Worm (Caenorhabditis elegans) whole organism, L1 larva: ENCODE measurements around the gene F58A4.1.

Experiments
- C04F5.9 ChIP-seq: sonication (generic microtip); optimal IDR thresholded peaks from 2 replicates; lab custom pipeline; 2016; ENCODE audit warnings: missing genetic modification characterization, missing compliant biosample characterization
- F16B12.6 ChIP-seq: fragments of 150-350 bp; optimal IDR thresholded peaks from 2 replicates; lab custom pipeline; 2014; ENCODE audit warnings: missing biosample characterization, missing genetic modification characterization
- Y116A8C.19 ChIP-seq: sonication (generic microtip); optimal IDR thresholded peaks from 2 replicates; lab custom pipeline; 2016; ENCODE audit warnings: missing compliant biosample characterization, missing genetic modification characterization, borderline replicate concordance
- alr-1 ChIP-seq: fragments of 200-800 bp; sonication (Bioruptor generic); optimal IDR thresholded peaks from 2 replicates; lab custom pipeline; 2018; ENCODE audit warnings: borderline replicate concordance, mild to moderate bottlenecking, missing genetic modification characterization, missing compliant biosample characterization
- aly-2 ChIP-seq: fragments of 150-350 bp; optimal IDR thresholded peaks from 2 replicates; lab custom pipeline; 2014; ENCODE audit warnings: missing biosample characterization, missing genetic modification characterization
- ama-1 ChIP-seq: fragments of 150-350 bp; optimal IDR thresholded peaks from 2 replicates; lab custom pipeline; 2014
- ceh-63 ChIP-seq: fragments of 200-800 bp; sonication (Bioruptor generic); optimal IDR thresholded peaks from 2 replicates; lab custom pipeline; 2018; ENCODE audit warnings: mild to moderate bottlenecking, missing genetic modification characterization, missing compliant biosample characterization
- ceh-90 ChIP-seq: sonication (generic microtip); optimal IDR thresholded peaks from 2 replicates; lab custom pipeline; 2016; ENCODE audit warnings: missing genetic modification characterization, missing compliant biosample characterization
- dpl-1 ChIP-seq, 3 experiments: fragments of 150-350 bp in 2 of 3; sonication (generic microtip) in 1 of 3; optimal IDR thresholded peaks; 2 replicates each; lab custom pipeline; 2014 to 2017; ENCODE audit warnings: missing biosample characterization in 3 of 3, missing genetic modification characterization in 3 of 3, missing genetic modification reagents in 3 of 3
- dsc-1 ChIP-seq: sonication (generic microtip); optimal IDR thresholded peaks from 2 replicates; lab custom pipeline; 2016; ENCODE audit warnings: mild to moderate bottlenecking, missing genetic modification characterization, missing compliant biosample characterization
- elt-2 ChIP-seq: sonication (generic microtip); optimal IDR thresholded peaks from 2 replicates; lab custom pipeline; 2016; ENCODE audit warnings: missing genetic modification characterization, mild to moderate bottlenecking, inconsistent platforms, missing compliant biosample characterization, missing genetic modification reagents
- elt-3 ChIP-seq, 6 experiments: fragments of 150-350 bp in 1 of 6; sonication (generic microtip); optimal IDR thresholded peaks; 2 replicates each; lab custom pipeline; 2017 to 2018; ENCODE audit warnings: missing biosample characterization in 6 of 6, missing genetic modification characterization in 6 of 6, inconsistent platforms in 1 of 6
- fkh-10 ChIP-seq: sonication (generic microtip); optimal IDR thresholded peaks from 2 replicates; lab custom pipeline; 2017; ENCODE audit warnings: missing biosample characterization, missing genetic modification reagents, missing genetic modification characterization
- fkh-4 ChIP-seq: sonication (generic microtip); optimal IDR thresholded peaks from 2 replicates; lab custom pipeline; 2016; ENCODE audit warnings: missing compliant biosample characterization, missing genetic modification characterization, borderline replicate concordance
- hlh-17 ChIP-seq: fragments of 200-800 bp; sonication (Bioruptor generic); optimal IDR thresholded peaks from 2 replicates; lab custom pipeline; 2018; ENCODE audit warnings: missing genetic modification characterization, mild to moderate bottlenecking, missing compliant biosample characterization, moderate library complexity, borderline replicate concordance
- hpl-2 ChIP-seq: fragments of 150-350 bp; optimal IDR thresholded peaks from 2 replicates; lab custom pipeline; 2014; ENCODE audit warnings: missing biosample characterization, missing genetic modification reagents, missing genetic modification characterization
- irx-1 ChIP-seq: sonication (generic microtip); optimal IDR thresholded peaks from 2 replicates; lab custom pipeline; 2016; ENCODE audit warnings: missing genetic modification characterization, missing compliant biosample characterization
- lin-14 ChIP-seq: fragments of 200-800 bp; sonication (Bioruptor generic); optimal IDR thresholded peaks from 2 replicates; lab custom pipeline; 2018; ENCODE audit warnings: mild to moderate bottlenecking, missing genetic modification characterization, moderate library complexity, missing compliant biosample characterization
- lin-15B ChIP-seq: fragments of 150-350 bp; sonication (generic microtip); optimal IDR thresholded peaks from 3 replicates; lab custom pipeline; 2014; ENCODE audit warnings: missing biosample characterization, missing genetic modification characterization
- lir-3 ChIP-seq: sonication (generic microtip); optimal IDR thresholded peaks from 2 replicates; lab custom pipeline; 2016; ENCODE audit warnings: mild to moderate bottlenecking, missing genetic modification characterization, moderate library complexity, missing compliant biosample characterization; ENCODE audit not compliant: poor library complexity
- lsy-2 ChIP-seq, 2 experiments: fragments of 150-350 bp; optimal IDR thresholded peaks; 2 replicates each; lab custom pipeline; 2014; ENCODE audit warnings: missing biosample characterization in 2 of 2, missing genetic modification characterization in 2 of 2
- mab-9 ChIP-seq: fragments of 200-800 bp; sonication (Bioruptor generic); IDR thresholded peaks from 2 replicates; pipeline ENCODE4 v1.3.6; 2022; ENCODE audit warnings: missing genetic modification reagents, missing genetic modification characterization, missing compliant biosample characterization
- mdl-1 ChIP-seq, 2 experiments: fragments of 150-350 bp; optimal IDR thresholded peaks; 2 replicates each; lab custom pipeline; 2014 to 2017; ENCODE audit warnings: missing biosample characterization in 2 of 2, missing genetic modification characterization in 2 of 2, inconsistent platforms in 1 of 2
- nhr-11 ChIP-seq: fragments of 150-350 bp; optimal IDR thresholded peaks from 2 replicates; lab custom pipeline; 2014; ENCODE audit warnings: missing biosample characterization, missing genetic modification characterization
- nhr-12 ChIP-seq: sonication (generic microtip); optimal IDR thresholded peaks from 2 replicates; lab custom pipeline; 2017; ENCODE audit warnings: missing biosample characterization, missing genetic modification characterization
- nhr-20 ChIP-seq: sonication (generic microtip); optimal IDR thresholded peaks from 2 replicates; lab custom pipeline; 2016; ENCODE audit warnings: mild to moderate bottlenecking, missing genetic modification characterization, missing compliant biosample characterization
- nhr-71 ChIP-seq: sonication (generic microtip); optimal IDR thresholded peaks from 2 replicates; lab custom pipeline; 2016; ENCODE audit warnings: mild to moderate bottlenecking, missing genetic modification characterization, moderate library complexity, missing compliant biosample characterization
- nhr-76 ChIP-seq: sonication (generic microtip); optimal IDR thresholded peaks from 2 replicates; lab custom pipeline; 2017; ENCODE audit warnings: missing biosample characterization, missing genetic modification characterization
- nhr-85 ChIP-seq: sonication (generic microtip); peaks from one replicate; lab custom pipeline; 2016; ENCODE audit warnings: missing genetic modification characterization, inconsistent platforms, missing compliant biosample characterization
- nhr-90 ChIP-seq: sonication (generic microtip); optimal IDR thresholded peaks from 2 replicates; lab custom pipeline; 2016; ENCODE audit warnings: mild to moderate bottlenecking, missing genetic modification characterization, missing compliant biosample characterization; ENCODE audit not compliant: poor library complexity
- pag-3 ChIP-seq: sonication (generic microtip); optimal IDR thresholded peaks from 2 replicates; lab custom pipeline; 2017; ENCODE audit warnings: missing genetic modification characterization, mild to moderate bottlenecking, missing compliant biosample characterization, antibody characterized with exemption, borderline replicate concordance; ENCODE audit not compliant: insufficient read depth
- pax-3 ChIP-seq: fragments of 200-800 bp; sonication (Bioruptor generic); optimal IDR thresholded peaks from 2 replicates; lab custom pipeline; 2018; ENCODE audit warnings: mild to moderate bottlenecking, missing genetic modification characterization, moderate library complexity, missing compliant biosample characterization
- pqm-1 ChIP-seq: sonication (generic microtip); optimal IDR thresholded peaks from 3 replicates; lab custom pipeline; 2017; ENCODE audit warnings: missing biosample characterization, missing genetic modification characterization
- rnt-1 ChIP-seq: sonication (generic microtip); optimal IDR thresholded peaks from 2 replicates; lab custom pipeline; 2016; ENCODE audit warnings: mild to moderate bottlenecking, missing genetic modification characterization, moderate library complexity, missing compliant biosample characterization
- sox-4 ChIP-seq: sonication (generic microtip); optimal IDR thresholded peaks from 2 replicates; lab custom pipeline; 2016; ENCODE audit warnings: missing genetic modification characterization, missing compliant biosample characterization
- sptf-1 ChIP-seq: fragments of 150-350 bp; optimal IDR thresholded peaks from 2 replicates; lab custom pipeline; 2014; ENCODE audit warnings: missing biosample characterization, missing genetic modification characterization
- sup-37 ChIP-seq: fragments of 200-800 bp; sonication (Bioruptor generic); optimal IDR thresholded peaks from 2 replicates; lab custom pipeline; 2018; ENCODE audit warnings: mild to moderate bottlenecking, missing genetic modification characterization, missing compliant biosample characterization
- tlp-1 ChIP-seq: fragments of 150-350 bp; optimal IDR thresholded peaks from 2 replicates; lab custom pipeline; 2014; ENCODE audit warnings: missing biosample characterization, missing genetic modification characterization
- unc-130 ChIP-seq: fragments of 150-350 bp; optimal IDR thresholded peaks from 2 replicates; lab custom pipeline; 2017; ENCODE audit warnings: missing biosample characterization, missing genetic modification characterization, inconsistent platforms
- unc-62 ChIP-seq: fragments of 150-350 bp; optimal IDR thresholded peaks from 2 replicates; lab custom pipeline; 2014; ENCODE audit warnings: missing biosample characterization, missing genetic modification reagents, missing genetic modification characterization
- unc-98 ChIP-seq: fragments of 200-800 bp; sonication (Bioruptor generic); IDR thresholded peaks from 2 replicates; pipeline ENCODE4 v1.3.6; 2022; ENCODE audit warnings: missing genetic modification characterization, missing compliant biosample characterization
- vab-15 ChIP-seq: sonication (generic microtip); optimal IDR thresholded peaks from 2 replicates; lab custom pipeline; 2017; ENCODE audit warnings: missing genotype, mild to moderate bottlenecking, missing genetic modification characterization, missing compliant biosample characterization
- zag-1 ChIP-seq: fragments of 150-350 bp; optimal IDR thresholded peaks from 2 replicates; lab custom pipeline; 2014; ENCODE audit warnings: missing biosample characterization, missing genetic modification characterization
- ztf-11 ChIP-seq, 2 experiments: sonication (generic microtip); optimal IDR thresholded peaks; 2 replicates each; lab custom pipeline; 2016 to 2017; ENCODE audit warnings: missing genetic modification characterization in 2 of 2, missing biosample characterization in 1 of 2, missing compliant biosample characterization in 1 of 2

The F58A4.1 gene

ce11 chrIII:9619079-9619761 lies 21.0 kb downstream of the F58A4.1 start, which contains the start of gene hlh-11 (continued):
- TF ChIP-seq nhr-20 (tag; lab: Kevin White, UChicago) (peak; percentile 96), alr-1 (tag; lab: Kevin White, UChicago) (no peak), sptf-1 (tag; lab: Kevin White, UChicago) (no peak), tlp-1 (tag; lab: Kevin White, UChicago) (no peak), pag-3 (tag; lab: Kevin White, UChicago) (peak; percentile 57), sup-37 (GFP tag; lab: Kevin White, UChicago) (peak; percentile 59), nhr-12 (tag; lab: Kevin White, UChicago) (no peak), ceh-63 (GFP tag; lab: Kevin White, UChicago) (no peak), F16B12.6 (tag; lab: Kevin White, UChicago) (peak; percentile 41), fkh-10 (GFP tag; lab: Kevin White, UChicago) (peak; percentile 19), lin-15B (tag; lab: Kevin White, UChicago) (peak; percentile 38), hlh-17 (no peak), Y116A8C.19 (tag; lab: Kevin White, UChicago) (no peak), C04F5.9 (peak; percentile 25), pax-3 (tag; lab: Kevin White, UChicago) (peak; percentile 55), lir-3 (peak; percentile 90), ztf-11 (tag; optimal IDR thresholded peaks at IDR 0.05; lab: Kevin White, UChicago) (peak in 1 of 2 experiments; percentile 68), irx-1 (tag; lab: Kevin White, UChicago) (peak; percentile 72), lsy-2 (tag; optimal IDR thresholded peaks at IDR 0.05; lab: Kevin White, UChicago) (peak; percentile 82 to 93), dpl-1 (GFP tag; optimal IDR thresholded peaks at IDR 0.05; lab: Kevin White, UChicago) (peak; percentile 57 to 68 (median 67)), aly-2 (tag; lab: Kevin White, UChicago) (peak; percentile 33), unc-130 (tag; lab: Kevin White, UChicago) (peak; percentile 58), sox-4 (peak; percentile 59), nhr-71 (tag; lab: Kevin White, UChicago) (peak; percentile 98), vab-15 (tag; lab: Kevin White, UChicago) (no peak), ama-1 (lab: Kevin White, UChicago) (no peak), nhr-76 (no peak), elt-2 (peak; percentile 65), pqm-1 (tag; lab: Kevin White, UChicago) (peak; percentile 27), mdl-1 (tag; optimal IDR thresholded peaks at IDR 0.05; lab: Kevin White, UChicago) (peak; percentile 86 to 99), nhr-90 (tag; lab: Kevin White, UChicago) (peak; percentile 85), fkh-4 (peak; percentile 72), dsc-1 (peak; percentile 95), nhr-11 (tag; lab: Kevin White, UChicago) (peak; percentile 79), hpl-2 (GFP tag; lab: Kevin White, UChicago) (no peak), ceh-90 (tag; lab: Kevin White, UChicago) (peak; percentile 0), mab-9 (GFP tag; lab: Robert Waterston, UW) (peak; percentile 28), lin-14 (GFP tag; lab: Kevin White, UChicago) (peak; percentile 99), unc-98 (GFP tag; lab: Robert Waterston, UW) (no peak), elt-3 (tag; optimal IDR thresholded peaks at IDR 0.05; lab: Kevin White, UChicago) (peak in 4 of 6 experiments; percentile 40 to 75 (median 55)), nhr-85 (tag; lab: Kevin White, UChicago) (peak; percentile 97), zag-1 (tag; lab: Kevin White, UChicago) (peak; percentile 87), rnt-1 (tag; lab: Kevin White, UChicago) (peak; percentile 93), unc-62 (GFP tag; lab: Kevin White, UChicago) (no peak)
